Worm (Caenorhabditis elegans) whole organism, L1 larva: Measurements from ENCODE around the gene ztf-27.

Source experiments
- ceh-82 ChIP-seq, 3 experiments: fragments of 150-350 bp in 1 of 3; sonication (generic microtip) in 2 of 3; optimal IDR thresholded peaks; 2 replicates each; lab custom pipeline; 2014 to 2017; ENCODE audit warnings: missing biosample characterization in 3 of 3, missing genetic modification characterization in 3 of 3
- egl-27 ChIP-seq, 2 experiments: fragments of 150-350 bp in 1 of 2; sonication (generic microtip); optimal IDR thresholded peaks; 3 replicates each; lab custom pipeline; 2017 to 2018; ENCODE audit warnings: missing biosample characterization in 2 of 2, missing genetic modification characterization in 2 of 2, missing genetic modification reagents in 2 of 2
- elt-3 ChIP-seq, 6 experiments: fragments of 150-350 bp in 1 of 6; sonication (generic microtip); optimal IDR thresholded peaks; 2 replicates each; lab custom pipeline; 2017 to 2018; ENCODE audit warnings: missing biosample characterization in 6 of 6, missing genetic modification characterization in 6 of 6, inconsistent platforms in 1 of 6
- fkh-10 ChIP-seq: sonication (generic microtip); optimal IDR thresholded peaks from 2 replicates; lab custom pipeline; 2017; ENCODE audit warnings: missing biosample characterization, missing genetic modification reagents, missing genetic modification characterization
- lin-14 ChIP-seq: fragments of 200-800 bp; sonication (Bioruptor generic); optimal IDR thresholded peaks from 2 replicates; lab custom pipeline; 2018; ENCODE audit warnings: mild to moderate bottlenecking, missing genetic modification characterization, moderate library complexity, missing compliant biosample characterization
- mdl-1 ChIP-seq, 2 experiments: fragments of 150-350 bp; optimal IDR thresholded peaks; 2 replicates each; lab custom pipeline; 2014 to 2017; ENCODE audit warnings: missing biosample characterization in 2 of 2, missing genetic modification characterization in 2 of 2, inconsistent platforms in 1 of 2
- mep-1 ChIP-seq: fragments of 150-350 bp; optimal IDR thresholded peaks from 2 replicates; lab custom pipeline; 2014; ENCODE audit warnings: missing biosample characterization, missing genetic modification characterization
- nhr-28 ChIP-seq: fragments of 150-350 bp; optimal IDR thresholded peaks from 2 replicates; lab custom pipeline; 2014; ENCODE audit warnings: missing biosample characterization, missing genetic modification characterization
- nhr-90 ChIP-seq: sonication (generic microtip); optimal IDR thresholded peaks from 2 replicates; lab custom pipeline; 2016; ENCODE audit warnings: mild to moderate bottlenecking, missing genetic modification characterization, missing compliant biosample characterization; ENCODE audit not compliant: poor library complexity
- rnt-1 ChIP-seq: sonication (generic microtip); optimal IDR thresholded peaks from 2 replicates; lab custom pipeline; 2016; ENCODE audit warnings: mild to moderate bottlenecking, missing genetic modification characterization, moderate library complexity, missing compliant biosample characterization
- skn-1 ChIP-seq: fragments of 150-350 bp; optimal IDR thresholded peaks from 2 replicates; lab custom pipeline; 2014; ENCODE audit warnings: missing biosample characterization, missing genetic modification characterization
- sptf-1 ChIP-seq: fragments of 150-350 bp; optimal IDR thresholded peaks from 2 replicates; lab custom pipeline; 2014; ENCODE audit warnings: missing biosample characterization, missing genetic modification characterization
- zag-1 ChIP-seq: fragments of 150-350 bp; optimal IDR thresholded peaks from 2 replicates; lab custom pipeline; 2014; ENCODE audit warnings: missing biosample characterization, missing genetic modification characterization

ce11 chrII:10402991-10403390, 17.9 kb downstream of the ztf-27 start:
- TF ChIP-seq elt-3 (tag; optimal IDR thresholded peaks at IDR 0.05; lab: Kevin White, UChicago) (no peak), skn-1 (tag; lab: Kevin White, UChicago) (no peak), rnt-1 (tag; lab: Kevin White, UChicago) (no peak), nhr-28 (tag; lab: Kevin White, UChicago) (no peak), nhr-90 (peak; percentile 5), ceh-82 (tag; optimal IDR thresholded peaks at IDR 0.05; lab: Kevin White, UChicago) (no peak), mdl-1 (tag; optimal IDR thresholded peaks at IDR 0.05; lab: Kevin White, UChicago) (no peak), lin-14 (GFP tag; lab: Kevin White, UChicago) (no peak), sptf-1 (tag; lab: Kevin White, UChicago) (no peak), zag-1 (tag; lab: Kevin White, UChicago) (no peak), mep-1 (tag; lab: Kevin White, UChicago) (no peak), fkh-10 (GFP tag; lab: Kevin White, UChicago) (no peak), egl-27 (tag; optimal IDR thresholded peaks at IDR 0.05; lab: Kevin White, UChicago) (no peak)
